Worm (Caenorhabditis elegans) whole organism, mixed stage, embryonic: Measurements from ENCODE around the gene F20D6.8.

Experiments used
- M03D4.4 ChIP-seq: sonication (generic microtip); optimal IDR thresholded peaks from 2 replicates; lab custom pipeline; 2017; ENCODE audit warnings: mild to moderate bottlenecking, missing genetic modification characterization, missing compliant biosample characterization
- bed-3 ChIP-seq: fragments of 200-800 bp; sonication (Bioruptor generic); optimal IDR thresholded peaks from 3 replicates; lab custom pipeline; 2018; ENCODE audit warnings: mild to moderate bottlenecking, missing genetic modification characterization, moderate library complexity, missing compliant biosample characterization
- blmp-1 ChIP-seq: fragments of 150-350 bp; optimal IDR thresholded peaks from 2 replicates; lab custom pipeline; 2014; ENCODE audit warnings: missing biosample characterization, missing genetic modification characterization
- ceh-39 ChIP-seq: fragments of 150-350 bp; optimal IDR thresholded peaks from 2 replicates; lab custom pipeline; 2014; ENCODE audit warnings: missing biosample characterization, missing genetic modification characterization
- ceh-43 ChIP-seq: fragments of 200-800 bp; sonication (Bioruptor generic); optimal IDR thresholded peaks from 2 replicates; lab custom pipeline; 2018; ENCODE audit warnings: mild to moderate bottlenecking, missing genetic modification characterization, moderate library complexity, missing compliant biosample characterization
- cnd-1 ChIP-seq: fragments of 200-800 bp; sonication (Bioruptor generic); optimal IDR thresholded peaks from 2 replicates; lab custom pipeline; 2018; ENCODE audit warnings: mild to moderate bottlenecking, missing genetic modification characterization, missing compliant biosample characterization
- drap-1 ChIP-seq: fragments of 200-800 bp; sonication (Bioruptor generic); optimal IDR thresholded peaks from 3 replicates; lab custom pipeline; 2018; ENCODE audit warnings: mild to moderate bottlenecking, missing genetic modification characterization, missing compliant biosample characterization
- elt-1 ChIP-seq: sonication (generic microtip); optimal IDR thresholded peaks from 2 replicates; lab custom pipeline; 2017; ENCODE audit warnings: missing genetic modification characterization, mild to moderate bottlenecking, missing compliant biosample characterization, antibody characterized with exemption, moderate library complexity, borderline replicate concordance; ENCODE audit not compliant: insufficient read depth
- elt-3 ChIP-seq: fragments of 150-350 bp; optimal IDR thresholded peaks from 2 replicates; lab custom pipeline; 2014; ENCODE audit warnings: missing biosample characterization, missing genetic modification characterization
- flh-1 ChIP-seq: fragments of 200-800 bp; sonication (Bioruptor generic); optimal IDR thresholded peaks from 2 replicates; lab custom pipeline; 2018; ENCODE audit warnings: mild to moderate bottlenecking, missing genetic modification characterization, moderate library complexity, missing compliant biosample characterization
- ham-2 ChIP-seq: fragments of 200-800 bp; sonication (Bioruptor generic); optimal IDR thresholded peaks from 2 replicates; lab custom pipeline; 2018; ENCODE audit warnings: mild to moderate bottlenecking, missing genetic modification characterization, missing compliant biosample characterization
- hlh-1 ChIP-seq: fragments of 150-350 bp; optimal IDR thresholded peaks from 2 replicates; lab custom pipeline; 2014; ENCODE audit warnings: missing biosample characterization, missing genetic modification reagents, missing genetic modification characterization
- lin-13 ChIP-seq: fragments of 150-350 bp; optimal IDR thresholded peaks from 2 replicates; lab custom pipeline; 2014; ENCODE audit warnings: missing biosample characterization, missing genetic modification characterization
- lsy-2 ChIP-seq: fragments of 150-350 bp; optimal IDR thresholded peaks from 2 replicates; lab custom pipeline; 2014; ENCODE audit warnings: missing biosample characterization, missing genetic modification characterization
- mab-5 ChIP-seq: fragments of 150-350 bp; optimal IDR thresholded peaks from 2 replicates; lab custom pipeline; 2014; ENCODE audit warnings: missing biosample characterization, missing genetic modification characterization
- mep-1 ChIP-seq: fragments of 150-350 bp; optimal IDR thresholded peaks from 2 replicates; lab custom pipeline; 2017; ENCODE audit warnings: missing biosample characterization, missing genetic modification reagents, missing genetic modification characterization, inconsistent platforms
- mls-2 ChIP-seq: sonication (generic microtip); optimal IDR thresholded peaks from 2 replicates; lab custom pipeline; 2016; ENCODE audit warnings: mild to moderate bottlenecking, missing genetic modification characterization, moderate library complexity, missing compliant biosample characterization
- nhr-12 ChIP-seq: fragments of 150-350 bp; optimal IDR thresholded peaks from 2 replicates; lab custom pipeline; 2014; ENCODE audit warnings: missing biosample characterization, missing genetic modification characterization
- nhr-2 ChIP-seq: fragments of 150-350 bp; optimal IDR thresholded peaks from 2 replicates; lab custom pipeline; 2014; ENCODE audit warnings: missing biosample characterization, missing genetic modification characterization
- nhr-237 ChIP-seq: fragments of 150-350 bp; optimal IDR thresholded peaks from 2 replicates; lab custom pipeline; 2014; ENCODE audit warnings: missing biosample characterization, missing genetic modification characterization
- nhr-28 ChIP-seq: fragments of 150-350 bp; optimal IDR thresholded peaks from 2 replicates; lab custom pipeline; 2014; ENCODE audit warnings: missing biosample characterization, missing genetic modification characterization
- nhr-76 ChIP-seq: sonication (generic microtip); optimal IDR thresholded peaks from 2 replicates; lab custom pipeline; 2017; ENCODE audit warnings: missing biosample characterization, missing genetic modification characterization
- pha-4 ChIP-seq: fragments of 150-350 bp; optimal IDR thresholded peaks from 2 replicates; lab custom pipeline; 2018; ENCODE audit warnings: missing biosample characterization, missing genetic modification reagents, missing genetic modification characterization
- sem-2 ChIP-seq: fragments of 200-800 bp; sonication (Bioruptor generic); optimal IDR thresholded peaks from 2 replicates; lab custom pipeline; 2018; ENCODE audit warnings: mild to moderate bottlenecking, missing genetic modification characterization, missing compliant biosample characterization
- snpc-4 ChIP-seq: fragments of 150-350 bp; optimal IDR thresholded peaks from 2 replicates; lab custom pipeline; 2014; ENCODE audit warnings: missing biosample characterization, missing genetic modification characterization
- sptf-1 ChIP-seq: sonication (generic microtip); optimal IDR thresholded peaks from 2 replicates; lab custom pipeline; 2017; ENCODE audit warnings: mild to moderate bottlenecking, missing genetic modification characterization, moderate library complexity, missing compliant biosample characterization
- tbx-8 ChIP-seq: fragments of 200-800 bp; sonication (Bioruptor generic); optimal IDR thresholded peaks from 2 replicates; lab custom pipeline; 2018; ENCODE audit warnings: mild to moderate bottlenecking, missing genetic modification characterization, moderate library complexity, missing compliant biosample characterization
- unc-120 ChIP-seq: sonication (generic microtip); optimal IDR thresholded peaks from 2 replicates; lab custom pipeline; 2017; ENCODE audit warnings: missing genetic modification characterization, missing compliant biosample characterization; ENCODE audit not compliant: poor library complexity, severe bottlenecking
- unc-39 ChIP-seq: fragments of 150-350 bp; optimal IDR thresholded peaks from 2 replicates; lab custom pipeline; 2014; ENCODE audit warnings: missing biosample characterization, missing genetic modification characterization
- unc-62 ChIP-seq: fragments of 150-350 bp; optimal IDR thresholded peaks from 2 replicates; lab custom pipeline; 2014; ENCODE audit warnings: missing biosample characterization, missing genetic modification reagents, missing genetic modification characterization
- zip-8 ChIP-seq: fragments of 150-350 bp; optimal IDR thresholded peaks from 2 replicates; lab custom pipeline; 2014; ENCODE audit warnings: missing biosample characterization, missing genetic modification characterization
- ztf-11 ChIP-seq: fragments of 150-350 bp; optimal IDR thresholded peaks from 2 replicates; lab custom pipeline; 2014; ENCODE audit warnings: missing biosample characterization, missing genetic modification characterization

F20D6.8 gene

ce11 chrV:8169150-8169549 lies 1.1 kb upstream of the F20D6.8 start:
- TF ChIP-seq mep-1 (tag; lab: Kevin White, UChicago) (no peak), sem-2 (no peak), cnd-1 (tag; lab: Kevin White, UChicago) (no peak), unc-39 (tag; lab: Kevin White, UChicago) (no peak), unc-120 (tag; lab: Kevin White, UChicago) (no peak), ham-2 (GFP tag; lab: Kevin White, UChicago) (no peak), M03D4.4 (tag; lab: Kevin White, UChicago) (no peak), elt-1 (tag; lab: Kevin White, UChicago) (no peak), elt-3 (tag; lab: Kevin White, UChicago) (no peak), tbx-8 (GFP tag; lab: Kevin White, UChicago) (no peak)

- TF ChIP-seq blmp-1 (tag; lab: Kevin White, UChicago), result no peak
- TF ChIP-seq mep-1 (tag; lab: Kevin White, UChicago), result no peak
- no peak for TF ChIP-seq nhr-237 (tag; lab: Kevin White, UChicago)
- TF ChIP-seq nhr-28 (tag; lab: Kevin White, UChicago), result no peak
- TF ChIP-seq bed-3 (GFP tag; lab: Kevin White, UChicago), result no peak
- TF ChIP-seq pha-4, result no peak
- no peak for TF ChIP-seq tbx-8 (GFP tag; lab: Kevin White, UChicago)
- no peak for TF ChIP-seq nhr-76
- TF ChIP-seq ceh-39 (tag; lab: Kevin White, UChicago), result no peak
- TF ChIP-seq unc-39 (tag; lab: Kevin White, UChicago), result no peak
- no peak for TF ChIP-seq lin-13 (tag; lab: Kevin White, UChicago)
- no peak for TF ChIP-seq ceh-43 (GFP tag; lab: Kevin White, UChicago)
- no peak for TF ChIP-seq drap-1 (GFP tag; lab: Kevin White, UChicago)
- TF ChIP-seq snpc-4 (tag; lab: Kevin White, UChicago), result no peak
- no peak for TF ChIP-seq sptf-1
- no peak for TF ChIP-seq nhr-2 (tag; lab: Kevin White, UChicago)
- no peak for TF ChIP-seq ztf-11
Measured at ce11 chrV:8163199-8163598, 4.9 kb downstream of the F20D6.8 start.

DNA sequence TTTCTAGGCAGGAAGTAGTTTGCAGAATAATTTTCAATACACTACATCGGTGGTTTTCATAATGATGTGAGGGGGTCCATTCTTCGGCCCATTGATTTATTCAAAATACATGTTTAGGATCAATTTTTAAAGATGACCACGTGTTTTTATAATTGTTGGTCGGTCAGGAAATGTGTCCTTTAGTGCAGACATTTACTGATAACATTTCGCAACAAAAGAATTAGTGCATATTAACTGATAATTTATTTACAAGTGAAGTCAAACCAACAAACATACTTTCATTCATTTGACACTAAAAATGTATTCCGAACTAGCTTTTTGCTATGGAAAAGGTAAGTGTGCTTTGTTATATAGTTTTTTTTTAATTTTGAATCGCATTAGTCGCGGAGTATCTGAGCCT lies 6.4 kb downstream of the F20D6.8 start, which contains the start of gene F20D6.5:
Gene F20D6.5, plus strand, starts transcription at position 259 of the 400 bp plus-strand sequence.
- TF ChIP-seq zip-8 (no peak), nhr-76 (no peak), pha-4 (no peak), blmp-1 (tag; lab: Kevin White, UChicago) (no peak), mls-2 (tag; lab: Kevin White, UChicago) (no peak), flh-1 (GFP tag; lab: Kevin White, UChicago) (no peak), cnd-1 (tag; lab: Kevin White, UChicago) (no peak), nhr-12 (no peak), ham-2 (GFP tag; lab: Kevin White, UChicago) (no peak), nhr-28 (tag; lab: Kevin White, UChicago) (no peak), bed-3 (GFP tag; lab: Kevin White, UChicago) (no peak), ceh-39 (tag; lab: Kevin White, UChicago) (no peak)

DNA sequence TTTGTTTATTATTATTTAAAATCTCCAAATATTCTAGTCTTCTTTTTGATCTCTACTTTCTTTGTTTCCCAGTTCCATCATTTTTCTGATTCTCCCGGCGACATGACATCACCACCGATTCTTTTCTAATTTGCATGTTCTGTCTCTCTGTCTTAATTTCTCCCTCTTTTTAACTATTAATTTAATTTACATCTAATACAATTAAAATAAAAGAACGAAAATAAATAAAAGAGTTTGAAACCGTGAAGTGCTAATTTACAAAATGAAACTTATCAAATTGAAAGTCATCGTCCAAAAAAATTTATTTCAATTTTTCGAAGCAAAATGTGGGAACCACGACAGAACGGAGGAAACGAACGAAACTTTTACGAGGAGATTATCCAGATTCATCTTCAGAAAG lies 8.4 kb downstream of the F20D6.8 start, which contains the start of gene F20D6.6:
Gene F20D6.6, plus strand, starts transcription at position 301 of the 400 bp plus-strand sequence.
- TF ChIP-seq unc-39 (tag; lab: Kevin White, UChicago) (no peak), nhr-12 (no peak)

DNA sequence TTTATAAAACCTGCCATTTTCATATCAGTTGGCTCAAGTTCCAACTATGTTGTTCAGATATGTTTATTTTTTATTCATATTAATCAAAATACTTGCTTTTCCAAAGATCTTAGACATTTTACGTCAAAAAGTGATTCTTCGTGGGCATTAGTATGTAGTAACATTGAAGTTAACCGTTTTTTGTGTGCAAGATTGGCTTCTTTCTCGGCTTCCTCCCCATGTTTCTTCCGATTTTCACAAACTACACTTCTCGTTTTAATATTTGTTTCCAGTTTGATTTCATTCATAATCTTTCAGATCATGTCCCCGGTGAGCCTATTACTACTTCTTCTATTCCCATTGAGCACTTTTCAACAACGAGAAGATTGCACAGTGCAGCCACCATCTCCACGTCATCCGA lies 10.6 kb downstream of the F20D6.8 start, which contains the start of gene sul-2:
Gene sul-2, plus strand, starts transcription at position 301 of the 400 bp plus-strand sequence.
- TF ChIP-seq mls-2 (tag; lab: Kevin White, UChicago), result no peak
- no peak for TF ChIP-seq lsy-2 (tag; lab: Kevin White, UChicago)
- TF ChIP-seq mab-5 (tag; lab: Kevin White, UChicago), result no peak
- TF ChIP-seq unc-62 (GFP tag; lab: Kevin White, UChicago), result no peak
- no peak for TF ChIP-seq nhr-237 (tag; lab: Kevin White, UChicago)
- TF ChIP-seq hlh-1 (tag; lab: Kevin White, UChicago), result no peak
